Fruit fly (Drosophila melanogaster) whole organism: ENCODE data around the gene flip.

Experiments
- EcR ChIP-seq, 2 experiments: fragments of >200 bp; optimal IDR thresholded peaks; 2 replicates each; lab custom pipeline; 2017; ENCODE audit warnings: missing biosample characterization in 2 of 2, missing genetic modification characterization in 2 of 2, missing genetic modification reagents in 2 of 2
- pan ChIP-seq: fragments of >200 bp; optimal IDR thresholded peaks from 2 replicates; lab custom pipeline; 2017
- psq ChIP-seq: fragments of >200 bp; optimal IDR thresholded peaks from 2 replicates; lab custom pipeline; 2017
- usp ChIP-seq: fragments of >200 bp; optimal IDR thresholded peaks from 2 replicates; lab custom pipeline; 2017; ENCODE audit warnings: missing biosample characterization, missing genetic modification characterization, mixed read lengths

- TF ChIP-seq psq (lab: Kevin White, UChicago) (no peak), pan (no peak), EcR (GFP tag; optimal IDR thresholded peaks at IDR 0.05; lab: Kevin White, UChicago) (no peak), usp (GFP tag; lab: Kevin White, UChicago) (no peak)
These were observed 49.3 kb downstream of the flip start for dm6 chr3R:4228426-4228825.
